Worm (Caenorhabditis elegans): ENCODE measurements around the gene F55G7.3.

The F55G7.3 gene

ce11 chrX:11968024-11968598 lies 26.3 kb upstream of the F55G7.3 start (continued):
- TF ChIP-seq pqm-1 (tag; optimal IDR thresholded peaks at IDR 0.05) (peak; percentile 78), lin-1 (GFP tag; IDR thresholded peaks at IDR 0.05) (peak; percentile 16), zip-11 (GFP tag; IDR thresholded peaks at IDR 0.05) (no peak), php-3 (GFP tag; IDR thresholded peaks at IDR 0.05) (peak; percentile 83), nhr-28 (tag; optimal IDR thresholded peaks at IDR 0.05) (peak; percentile 81), F10B5.3 (tag; optimal IDR thresholded peaks at IDR 0.05) (no peak), ces-1 (GFP tag; optimal IDR thresholded peaks at IDR 0.05) (no peak), duxl-1 (tag; optimal IDR thresholded peaks at IDR 0.05; ENCODE audit: poor library complexity) (peak; percentile 12), zfp-3 (GFP tag; conservative IDR thresholded peaks at IDR 0.05) (peak; percentile 84), unc-130 (GFP tag; optimal IDR thresholded peaks at IDR 0.05) (no peak), hmg-1.1 (GFP tag; IDR thresholded peaks at IDR 0.05) (no peak), daf-16 (GFP tag; optimal IDR thresholded peaks at IDR 0.05) (no peak), daf-16 (tag; optimal IDR thresholded peaks at IDR 0.05) (peak; percentile 80), ceh-28 (tag; optimal IDR thresholded peaks at IDR 0.05) (no peak), ama-1 (optimal IDR thresholded peaks at IDR 0.05) (peak; percentile 15), ceh-62 (tag; optimal IDR thresholded peaks at IDR 0.05) (no peak), saeg-2 (GFP tag; IDR thresholded peaks at IDR 0.05) (0 out of 2 replicates have a peak, but pooled peaks have one; percentile 19), nhr-10 (tag; optimal IDR thresholded peaks at IDR 0.05) (no peak), zfp-2 (tag; optimal IDR thresholded peaks at IDR 0.05) (no peak), zag-1 (tag; optimal IDR thresholded peaks at IDR 0.05) (no peak), sdz-12 (GFP tag; optimal IDR thresholded peaks at IDR 0.05) (no peak), dmd-6 (GFP tag; IDR thresholded peaks at IDR 0.05) (peak; percentile 77), tra-1 (GFP tag; IDR thresholded peaks at IDR 0.05) (peak; percentile 61), ztf-11 (tag; optimal IDR thresholded peaks at IDR 0.05) (no peak), nhr-42 (GFP tag; IDR thresholded peaks at IDR 0.05) (peak; percentile 31; the same call in 1 of the 2 replicates), nhr-48 (tag; optimal IDR thresholded peaks at IDR 0.05) (peak; percentile 7), zip-2 (tag; optimal IDR thresholded peaks at IDR 0.05) (no peak), egl-43 (GFP tag; IDR thresholded peaks at IDR 0.05) (no peak), hif-1 (tag; optimal IDR thresholded peaks at IDR 0.05) (peak in 1 of 2 experiments; percentile 65), spr-1 (tag; optimal IDR thresholded peaks at IDR 0.05) (no peak), nhr-11 (tag; optimal IDR thresholded peaks at IDR 0.05) (no peak), Y48G9A.11 (GFP tag; IDR thresholded peaks at IDR 0.05) (0 out of 2 replicates have a peak, but pooled peaks have one; percentile 43), lin-29 (GFP tag; IDR thresholded peaks at IDR 0.05) (no peak), ztf-7 (tag; optimal IDR thresholded peaks at IDR 0.05) (no peak), egl-27 (tag; optimal IDR thresholded peaks at IDR 0.05) (no peak), mdl-1 (tag; optimal IDR thresholded peaks at IDR 0.05) (no peak), fos-1 (tag; optimal IDR thresholded peaks at IDR 0.05) (no peak), daf-12 (tag; optimal IDR thresholded peaks at IDR 0.05) (no peak), spr-3 (GFP tag; optimal IDR thresholded peaks at IDR 0.05) (no peak), D1046.2 (GFP tag; IDR thresholded peaks at IDR 0.05) (no peak), madf-9 (GFP tag; conservative IDR thresholded peaks at IDR 0.05) (no peak), hlh-11 (tag; optimal IDR thresholded peaks at IDR 0.05) (peak; percentile 56), ceh-44 (GFP tag; IDR thresholded peaks at IDR 0.05) (no peak)

- TF ChIP-seq ama-1 (optimal IDR thresholded peaks at IDR 0.05) (peak; percentile 57), nhr-111 (GFP tag; optimal IDR thresholded peaks at IDR 0.05) (no peak), aha-1 (tag) (peak; percentile 96)
Measured at ce11 chrX:11967034-11967433, 25.2 kb upstream of the F55G7.3 start.

All from whole organism, L4 larva.